Fruit fly (Drosophila melanogaster) whole organism, embryonic: Measurements from ENCODE around the gene Ir68b.
A peak's percentile ranks its signal among the peaks of the same experiment; 100 is the strongest.

Source experiments
- Adf1 ChIP-seq: fragments of 200-800 bp; sonication (Bioruptor generic); IDR thresholded peaks from 2 replicates; pipeline ENCODE4 v1.3.6; 2022; ENCODE audit warnings: missing biosample characterization, missing genetic modification characterization
- CG10543 ChIP-seq: fragments of 200-800 bp; sonication (Bioruptor generic); optimal IDR thresholded peaks from 3 replicates; lab custom pipeline; 2017; ENCODE audit warnings: missing biosample characterization, mild to moderate bottlenecking, missing genetic modification characterization, moderate library complexity
- CG11695 ChIP-seq: fragments of 200-800 bp; sonication (Bioruptor generic); IDR thresholded peaks from 3 replicates; pipeline ENCODE4 v1.3.6; 2022; ENCODE audit warnings: missing biosample characterization, missing genetic modification characterization
- CG13287 ChIP-seq: fragments of 200-800 bp; sonication (Bioruptor generic); IDR thresholded peaks from 2 replicates; pipeline ENCODE4 v1.3.6; 2022; ENCODE audit warnings: missing biosample characterization, missing genetic modification characterization; ENCODE audit not compliant: partially characterized antibody
- CG14965 ChIP-seq: fragments of 200-800 bp; sonication (Bioruptor generic); optimal IDR thresholded peaks from 2 replicates; lab custom pipeline; 2016; ENCODE audit warnings: missing biosample characterization, missing genetic modification characterization, borderline replicate concordance
- CG15073 ChIP-seq: fragments of 200-800 bp; sonication (Bioruptor generic); optimal IDR thresholded peaks from 2 replicates; lab custom pipeline; 2016; ENCODE audit warnings: missing biosample characterization, missing genetic modification characterization
- CG15696 ChIP-seq: fragments of 200-800 bp; sonication (Bioruptor generic); optimal IDR thresholded peaks from 2 replicates; lab custom pipeline; 2019; ENCODE audit warnings: missing biosample characterization, mild to moderate bottlenecking, missing genetic modification characterization, moderate library complexity
- CG1603 ChIP-seq: fragments of 200-800 bp; sonication (Bioruptor generic); optimal IDR thresholded peaks from 2 replicates; lab custom pipeline; 2019; ENCODE audit warnings: missing biosample characterization, mild to moderate bottlenecking, missing genetic modification characterization, moderate library complexity
- CG32532 ChIP-seq: fragments of 200-800 bp; sonication (Bioruptor generic); IDR thresholded peaks from 2 replicates; pipeline ENCODE4 v1.3.6; 2022; ENCODE audit warnings: missing biosample characterization, missing genetic modification characterization
- CG32767 ChIP-seq: fragments of 200-800 bp; sonication (Bioruptor generic); IDR thresholded peaks from 2 replicates; pipeline ENCODE4 v1.3.6; 2022; ENCODE audit warnings: missing biosample characterization, missing genetic modification characterization
- CG3847 ChIP-seq: fragments of 200-800 bp; sonication (Bioruptor generic); IDR thresholded peaks from 2 replicates; pipeline ENCODE4 v1.3.6; 2022; ENCODE audit warnings: missing biosample characterization, missing genetic modification characterization
- CG42726 ChIP-seq: fragments of 200-800 bp; sonication (Bioruptor generic); IDR thresholded peaks from 2 replicates; pipeline ENCODE4 v1.3.6; 2022; ENCODE audit warnings: missing biosample characterization, missing genetic modification characterization; ENCODE audit not compliant: partially characterized antibody
- CG4404 ChIP-seq: fragments of 200-800 bp; sonication (Bioruptor generic); IDR thresholded peaks from 2 replicates; pipeline ENCODE4 v1.3.6; 2022; ENCODE audit warnings: missing biosample characterization, missing genetic modification characterization
- CG6175 ChIP-seq: fragments of 200-800 bp; sonication (Bioruptor generic); IDR thresholded peaks from 3 replicates; pipeline ENCODE4 v1.3.6; 2022; ENCODE audit warnings: missing biosample characterization, missing genetic modification characterization
- CG6689 ChIP-seq: fragments of 200-800 bp; sonication (Bioruptor generic); IDR thresholded peaks from 2 replicates; pipeline ENCODE4 v1.3.6; 2022; ENCODE audit warnings: missing biosample characterization, missing genetic modification characterization
- CG6813 ChIP-seq: fragments of 200-800 bp; sonication (Bioruptor generic); optimal IDR thresholded peaks from 2 replicates; lab custom pipeline; 2017; ENCODE audit warnings: missing biosample characterization, missing genetic modification characterization, mild to moderate bottlenecking, moderate library complexity, missing genetic modification reagents
- CG7271 ChIP-seq: fragments of 200-800 bp; sonication (Bioruptor generic); optimal IDR thresholded peaks from 2 replicates; lab custom pipeline; 2018; ENCODE audit warnings: missing biosample characterization, mild to moderate bottlenecking, missing genetic modification characterization, moderate library complexity
- CG7786 ChIP-seq: fragments of 200-800 bp; sonication (Bioruptor generic); optimal IDR thresholded peaks from 2 replicates; lab custom pipeline; 2016; ENCODE audit warnings: missing biosample characterization, missing genetic modification characterization
- CG8944 ChIP-seq: fragments of 200-800 bp; sonication (Bioruptor generic); optimal IDR thresholded peaks from 3 replicates; lab custom pipeline; 2016; ENCODE audit warnings: missing biosample characterization, missing genetic modification characterization
- CG9727 ChIP-seq: fragments of 200-800 bp; sonication (Bioruptor generic); optimal IDR thresholded peaks from 3 replicates; lab custom pipeline; 2017; ENCODE audit warnings: missing biosample characterization, mild to moderate bottlenecking, missing genetic modification characterization
- CkIIα-i1 ChIP-seq: fragments of 200-800 bp; sonication (Bioruptor generic); IDR thresholded peaks from 2 replicates; pipeline ENCODE4 v1.3.6; 2022; ENCODE audit warnings: missing biosample characterization, missing genetic modification characterization
- Dad ChIP-seq: fragments of 200-800 bp; sonication (Bioruptor generic); optimal IDR thresholded peaks from 3 replicates; lab custom pipeline; 2016; ENCODE audit warnings: missing biosample characterization, missing genetic modification characterization
- Dek ChIP-seq: fragments of 200-800 bp; sonication (Bioruptor generic); optimal IDR thresholded peaks from 3 replicates; lab custom pipeline; 2019; ENCODE audit warnings: missing biosample characterization, mild to moderate bottlenecking, missing genetic modification characterization, moderate library complexity
- Dip2 ChIP-seq: fragments of 200-800 bp; sonication (Bioruptor generic); IDR thresholded peaks from 2 replicates; pipeline ENCODE4 v1.3.6; 2022; ENCODE audit warnings: missing biosample characterization, missing genetic modification characterization
- E2f2 ChIP-seq: fragments of 200-800 bp; sonication (Bioruptor generic); IDR thresholded peaks from 2 replicates; pipeline ENCODE4 v1.3.6; 2022; ENCODE audit warnings: missing biosample characterization, missing genetic modification characterization
- Eip74EF ChIP-seq, 2 experiments: fragments of 200-800 bp in 1 of 2; fragments of >200 bp in 1 of 2; sonication (Bioruptor generic) in 1 of 2; optimal IDR thresholded peaks; 2 replicates each; lab custom pipeline; 2017 to 2019; ENCODE audit warnings: missing biosample characterization in 2 of 2, missing genetic modification characterization in 2 of 2, mild to moderate bottlenecking in 1 of 2, moderate library complexity in 1 of 2
- Fer2 ChIP-seq: fragments of 200-800 bp; sonication (Bioruptor generic); optimal IDR thresholded peaks from 2 replicates; lab custom pipeline; 2018; ENCODE audit warnings: missing biosample characterization, mild to moderate bottlenecking, missing genetic modification characterization, moderate library complexity
- HLHmδ ChIP-seq: fragments of 200-800 bp; sonication (Bioruptor generic); optimal IDR thresholded peaks from 2 replicates; lab custom pipeline; 2018; ENCODE audit warnings: missing biosample characterization, mild to moderate bottlenecking, missing genetic modification characterization, moderate library complexity
- Hey ChIP-seq: fragments of 200-800 bp; sonication (Bioruptor generic); optimal IDR thresholded peaks from 3 replicates; lab custom pipeline; 2018; ENCODE audit warnings: missing biosample characterization, mild to moderate bottlenecking, missing genetic modification characterization
- Hsf ChIP-seq: fragments of 200-800 bp; sonication (Bioruptor generic); optimal IDR thresholded peaks from 3 replicates; lab custom pipeline; 2016; ENCODE audit warnings: missing biosample characterization, missing genetic modification characterization
- Oaz ChIP-seq: fragments of 200-800 bp; sonication (Bioruptor generic); IDR thresholded peaks from 2 replicates; pipeline ENCODE4 v1.3.6; 2022; ENCODE audit warnings: missing biosample characterization, missing genetic modification characterization
- Spps ChIP-seq: fragments of 200-800 bp; sonication (Bioruptor generic); optimal IDR thresholded peaks from 2 replicates; lab custom pipeline; 2018; ENCODE audit warnings: missing biosample characterization, mild to moderate bottlenecking, missing genetic modification characterization
- Sry-β ChIP-seq: fragments of 200-800 bp; sonication (Bioruptor generic); optimal IDR thresholded peaks from 2 replicates; lab custom pipeline; 2018; ENCODE audit warnings: missing biosample characterization, mild to moderate bottlenecking, missing genetic modification characterization, moderate library complexity
- ab ChIP-seq: fragments of 200-800 bp; sonication (Bioruptor generic); optimal IDR thresholded peaks from 2 replicates; lab custom pipeline; 2016; ENCODE audit warnings: missing biosample characterization, missing genetic modification characterization
- ash1 ChIP-seq: fragments of 200-800 bp; sonication (Bioruptor generic); optimal IDR thresholded peaks from 2 replicates; lab custom pipeline; 2018; ENCODE audit warnings: missing biosample characterization, mild to moderate bottlenecking, missing genetic modification characterization
- cas ChIP-seq: fragments of 200-800 bp; sonication (Bioruptor generic); IDR thresholded peaks from 2 replicates; pipeline ENCODE4 v1.3.6; 2022; ENCODE audit warnings: missing biosample characterization, missing genetic modification characterization
- chif ChIP-seq, 2 experiments: fragments of 200-800 bp; sonication (Bioruptor generic); optimal IDR thresholded peaks; 3 replicates each; lab custom pipeline; 2016; ENCODE audit warnings: missing biosample characterization in 2 of 2, missing genetic modification characterization in 2 of 2
- fu2 ChIP-seq: fragments of 200-800 bp; sonication (Bioruptor generic); optimal IDR thresholded peaks from 2 replicates; lab custom pipeline; 2016; ENCODE audit warnings: missing biosample characterization, missing genetic modification characterization
- grn ChIP-seq: fragments of 200-800 bp; sonication (Bioruptor generic); optimal IDR thresholded peaks from 3 replicates; lab custom pipeline; 2017; ENCODE audit warnings: missing biosample characterization, missing genetic modification characterization
- lab ChIP-seq: fragments of 200-800 bp; sonication (Bioruptor generic); optimal IDR thresholded peaks from 3 replicates; lab custom pipeline; 2017; ENCODE audit warnings: missing biosample characterization, missing genetic modification characterization, mild to moderate bottlenecking, moderate library complexity, missing genetic modification reagents
- lmd ChIP-seq: fragments of 200-800 bp; sonication (Bioruptor generic); IDR thresholded peaks from 2 replicates; pipeline ENCODE4 v1.3.6; 2022; ENCODE audit warnings: missing biosample characterization, missing genetic modification characterization
- schlank ChIP-seq: fragments of 200-800 bp; sonication (Bioruptor generic); optimal IDR thresholded peaks from 2 replicates; lab custom pipeline; 2018; ENCODE audit warnings: missing biosample characterization, mild to moderate bottlenecking, missing genetic modification characterization
- sisA ChIP-seq: fragments of 200-800 bp; sonication (Bioruptor generic); IDR thresholded peaks from 2 replicates; pipeline ENCODE4 v1.3.6; 2022; ENCODE audit warnings: missing biosample characterization, missing genetic modification characterization
- slbo ChIP-seq: fragments of 200-800 bp; sonication (Bioruptor generic); IDR thresholded peaks from 2 replicates; pipeline ENCODE4 v1.3.6; 2022; ENCODE audit warnings: missing biosample characterization, missing genetic modification characterization
- sob ChIP-seq: fragments of 200-800 bp; sonication (Bioruptor generic); IDR thresholded peaks from 2 replicates; pipeline ENCODE4 v1.3.6; 2022; ENCODE audit warnings: missing biosample characterization, missing genetic modification characterization
- tap ChIP-seq: fragments of 200-800 bp; optimal IDR thresholded peaks from 3 replicates; lab custom pipeline; 2019; ENCODE audit warnings: missing biosample characterization, mild to moderate bottlenecking, missing genetic modification characterization, moderate library complexity
- tio ChIP-seq: fragments of 200-800 bp; sonication (Bioruptor generic); optimal IDR thresholded peaks from 2 replicates; lab custom pipeline; 2017; ENCODE audit warnings: missing biosample characterization, missing genetic modification characterization, inconsistent platforms
- trem ChIP-seq: fragments of 200-800 bp; optimal IDR thresholded peaks from 3 replicates; lab custom pipeline; 2019; ENCODE audit warnings: missing biosample characterization, mild to moderate bottlenecking, missing genetic modification characterization, moderate library complexity
- tup ChIP-seq: fragments of 200-800 bp; sonication (Bioruptor generic); optimal IDR thresholded peaks from 2 replicates; lab custom pipeline; 2016; ENCODE audit warnings: missing biosample characterization, mild to moderate bottlenecking, missing genetic modification characterization, moderate library complexity
- zen2 ChIP-seq: fragments of 200-800 bp; sonication (Bioruptor generic); IDR thresholded peaks from 3 replicates; pipeline ENCODE4 v1.3.6; 2022; ENCODE audit warnings: missing biosample characterization, missing genetic modification characterization; ENCODE audit not compliant: partially characterized antibody

The Ir68b gene

DNA sequence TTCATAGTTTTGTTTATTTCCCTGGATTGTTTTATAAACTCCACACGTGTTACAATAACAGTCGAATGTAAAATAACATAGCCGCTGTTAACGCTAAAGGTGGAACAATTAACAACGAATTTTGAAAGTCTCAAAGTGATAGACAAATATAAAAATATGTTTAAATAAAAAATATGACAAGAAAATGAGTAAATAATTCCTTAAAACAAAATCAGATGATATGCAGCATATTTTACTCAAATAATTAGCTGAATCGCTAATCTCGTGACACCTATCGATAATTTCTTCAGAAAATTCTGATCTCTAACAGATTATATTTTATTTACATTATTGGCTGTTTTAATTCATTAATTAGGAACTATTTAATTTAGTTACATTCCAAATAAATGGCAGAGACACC, 9.4 kb upstream of the Ir68b start, which contains the start of the genes CG5645 and Atg12 (continued):
- TF ChIP-seq HLHmδ = no peak
- no peak for TF ChIP-seq Eip74EF (GFP tag; optimal IDR thresholded peaks at IDR 0.05; lab: Kevin White, UChicago)
- peak; percentile 41; the same call in 1 of the 3 replicates for TF ChIP-seq CG11695 (GFP tag; lab: Robert Waterston, UW)
- peak; percentile 71 for TF ChIP-seq CG10543 (GFP tag; lab: Kevin White, UChicago)
- no peak for TF ChIP-seq Dad (GFP tag; lab: Kevin White, UChicago)
- TF ChIP-seq tio (GFP tag; lab: Kevin White, UChicago) = peak; percentile 8
- peak; percentile 38; the same call in 1 of the 3 replicates for TF ChIP-seq zen2 (GFP tag; lab: Robert Waterston, UW)
- TF ChIP-seq CkIIα-i1 = no peak
- peak; percentile 62 for TF ChIP-seq CG15696 (tag; lab: Kevin White, UChicago)
- no peak for TF ChIP-seq Adf1
- peak; percentile 50 for TF ChIP-seq CG9727
- TF ChIP-seq E2f2 (GFP tag; lab: Robert Waterston, UW) = peak; percentile 41; the same call in 1 of the 2 replicates
- peak; percentile 62 for TF ChIP-seq trem (tag; lab: Kevin White, UChicago)
- TF ChIP-seq sisA (GFP tag; lab: Robert Waterston, UW) = peak; percentile 41; the same call in 1 of the 2 replicates
- TF ChIP-seq Dip2 (GFP tag; lab: Robert Waterston, UW) = no peak
- TF ChIP-seq CG15073 = no peak
- peak; percentile 17 for TF ChIP-seq Sry-β (GFP tag; lab: Kevin White, UChicago)
- peak; percentile 41; the same call in 1 of the 2 replicates for TF ChIP-seq Oaz (GFP tag; lab: Robert Waterston, UW)
- TF ChIP-seq CG14965 (GFP tag; lab: Kevin White, UChicago) = no peak
- no peak for TF ChIP-seq CG3847
- no peak for TF ChIP-seq CG4404
- no peak for TF ChIP-seq CG6813
- TF ChIP-seq ab (GFP tag; lab: Kevin White, UChicago) = no peak
- peak; percentile 29; the same call in 1 of the 2 replicates for TF ChIP-seq cas (GFP tag; lab: Robert Waterston, UW)
- TF ChIP-seq tap = peak; percentile 76
- TF ChIP-seq chif (GFP tag; optimal IDR thresholded peaks at IDR 0.05; lab: Kevin White, UChicago) = peak in 1 of 2 experiments; percentile 1
- no peak for TF ChIP-seq CG6175 (GFP tag; lab: Robert Waterston, UW)
- no peak for TF ChIP-seq CG8944 (GFP tag; lab: Kevin White, UChicago)
- TF ChIP-seq schlank (tag; lab: Kevin White, UChicago) = no peak
- peak; percentile 76 for TF ChIP-seq sob (GFP tag; lab: Robert Waterston, UW)
- TF ChIP-seq Hsf (GFP tag; lab: Kevin White, UChicago) = peak; percentile 4
- no peak for TF ChIP-seq Spps
- no peak; the same call in 1 of the 2 replicates for TF ChIP-seq CG42726
- peak; percentile 93 for TF ChIP-seq CG13287 (GFP tag; lab: Robert Waterston, UW)
- no peak for TF ChIP-seq CG7271 (tag; lab: Kevin White, UChicago)
- TF ChIP-seq CG32767 (GFP tag; lab: Robert Waterston, UW) = no peak
- no peak for TF ChIP-seq grn (GFP tag; lab: Kevin White, UChicago)
- no peak; the same call in 1 of the 2 replicates for TF ChIP-seq lmd (GFP tag; lab: Robert Waterston, UW)
- no peak for TF ChIP-seq CG7786 (GFP tag; lab: Kevin White, UChicago)
- TF ChIP-seq Hey (tag; lab: Kevin White, UChicago) = no peak
- TF ChIP-seq lab = peak; percentile 28
- TF ChIP-seq ash1 (GFP tag; lab: Kevin White, UChicago) = no peak
- no peak for TF ChIP-seq tup (GFP tag; lab: Kevin White, UChicago)
- TF ChIP-seq slbo = peak; percentile 78
- TF ChIP-seq CG6689 = peak; percentile 34; the same call in 1 of the 2 replicates
- no peak for TF ChIP-seq fu2 (GFP tag; lab: Kevin White, UChicago)
- no peak for TF ChIP-seq Fer2 (tag; lab: Kevin White, UChicago)
- TF ChIP-seq CG1603 (tag; lab: Kevin White, UChicago) = peak; percentile 44
- peak; percentile 27 for TF ChIP-seq Dek (tag; lab: Kevin White, UChicago)
- peak; percentile 74; the same call in 1 of the 2 replicates for TF ChIP-seq CG32532 (GFP tag; lab: Robert Waterston, UW)
